Fruit fly (Drosophila melanogaster): ENCODE measurements around the gene CG17784.

CG17784 gene

dm6 chr3R:24364880-24365604 lies at the start of gene CG17784, which contains the start of gene CG13613:
CG17784 (minus strand) TSS chr3R:24364980.
CG13613 (plus strand) TSS chr3R:24365554.
- no peak for TF ChIP-seq CG8478 (optimal IDR thresholded peaks at IDR 0.05)
- no peak for TF ChIP-seq usp (GFP tag; optimal IDR thresholded peaks at IDR 0.05)
- TF ChIP-seq Dll (optimal IDR thresholded peaks at IDR 0.05) = no peak
- TF ChIP-seq EcR (GFP tag; optimal IDR thresholded peaks at IDR 0.05) = no peak
- no peak for TF ChIP-seq pan (optimal IDR thresholded peaks at IDR 0.05)
- TF ChIP-seq psq (optimal IDR thresholded peaks at IDR 0.05) = no peak

- TF ChIP-seq Dll (optimal IDR thresholded peaks at IDR 0.05) (no peak), CG8478 (optimal IDR thresholded peaks at IDR 0.05) (no peak)
These were observed 27.6 kb upstream of the CG17784 start, which contains the start of gene CG13616 for dm6 chr3R:24392207-24392939. CG13616 (plus strand) TSS chr3R:24392889.

dm6 chr3R:24390239-24390638 lies 25.5 kb upstream of the CG17784 start, which contains the start of the genes CG5768 and CG13615:
CG5768 (minus strand) TSS chr3R:24390339.
CG13615 (plus strand) TSS chr3R:24390518.
- TF ChIP-seq pan (optimal IDR thresholded peaks at IDR 0.05) (no peak), EcR (GFP tag; optimal IDR thresholded peaks at IDR 0.05) (no peak), CG8478 (optimal IDR thresholded peaks at IDR 0.05) (no peak)

- TF ChIP-seq usp (GFP tag; optimal IDR thresholded peaks at IDR 0.05) (no peak), EcR (GFP tag; optimal IDR thresholded peaks at IDR 0.05) (no peak), psq (optimal IDR thresholded peaks at IDR 0.05) (no peak), pan (optimal IDR thresholded peaks at IDR 0.05) (no peak), CG8478 (optimal IDR thresholded peaks at IDR 0.05) (no peak)
These were observed 21.7 kb upstream of the CG17784 start for dm6 chr3R:24386434-24386833.

dm6 chr3R:24384952-24385351 lies 20.2 kb upstream of the CG17784 start, which contains the start of gene CG17780:
CG17780 (minus strand) TSS chr3R:24385052.
- TF ChIP-seq pan (optimal IDR thresholded peaks at IDR 0.05) = no peak
- TF ChIP-seq EcR (GFP tag; optimal IDR thresholded peaks at IDR 0.05) = no peak
- no peak for TF ChIP-seq usp (GFP tag; optimal IDR thresholded peaks at IDR 0.05)
- no peak for TF ChIP-seq Dll (optimal IDR thresholded peaks at IDR 0.05)
- TF ChIP-seq psq (optimal IDR thresholded peaks at IDR 0.05) = no peak

- no peak for TF ChIP-seq CG8478 (optimal IDR thresholded peaks at IDR 0.05)
- TF ChIP-seq Dll (optimal IDR thresholded peaks at IDR 0.05) = no peak
- TF ChIP-seq psq (optimal IDR thresholded peaks at IDR 0.05) = no peak
- TF ChIP-seq pan (optimal IDR thresholded peaks at IDR 0.05) = no peak
- no peak for TF ChIP-seq usp (GFP tag; optimal IDR thresholded peaks at IDR 0.05)
- TF ChIP-seq EcR (GFP tag; optimal IDR thresholded peaks at IDR 0.05) = no peak
These were observed 11.8 kb upstream of the CG17784 start, which contains the start of gene CG33342 for dm6 chr3R:24376565-24376964. CG33342 (plus strand) TSS chr3R:24376865.

dm6 chr3R:24375561-24375960 lies 10.8 kb upstream of the CG17784 start, which contains the start of gene CG17781:
CG17781 (minus strand) TSS chr3R:24375661.
- TF ChIP-seq psq (optimal IDR thresholded peaks at IDR 0.05) (no peak), pan (optimal IDR thresholded peaks at IDR 0.05) (no peak), EcR (GFP tag; optimal IDR thresholded peaks at IDR 0.05) (no peak)

dm6 chr3R:24372662-24373061 lies 7.9 kb upstream of the CG17784 start, which contains the start of gene CG17782:
CG17782 (minus strand) TSS chr3R:24372762.
- TF ChIP-seq CG8478 (optimal IDR thresholded peaks at IDR 0.05) = no peak
- TF ChIP-seq pan (optimal IDR thresholded peaks at IDR 0.05) = no peak
- TF ChIP-seq psq (optimal IDR thresholded peaks at IDR 0.05) = no peak

- no peak for TF ChIP-seq Dll (optimal IDR thresholded peaks at IDR 0.05)
- TF ChIP-seq usp (GFP tag; optimal IDR thresholded peaks at IDR 0.05) = no peak
- no peak for TF ChIP-seq psq (optimal IDR thresholded peaks at IDR 0.05)
These were observed 4.5 kb upstream of the CG17784 start, which contains the start of gene CG13614 for dm6 chr3R:24369268-24369667. CG13614 (plus strand) TSS chr3R:24369568.

- TF ChIP-seq usp (GFP tag; optimal IDR thresholded peaks at IDR 0.05) (no peak), psq (optimal IDR thresholded peaks at IDR 0.05) (no peak), EcR (GFP tag; optimal IDR thresholded peaks at IDR 0.05) (no peak), CG8478 (optimal IDR thresholded peaks at IDR 0.05) (no peak), Dll (optimal IDR thresholded peaks at IDR 0.05) (no peak), pan (optimal IDR thresholded peaks at IDR 0.05) (no peak)
These were observed 3.3 kb upstream of the CG17784 start, which contains the start of the genes CG42812 and CG33341 for dm6 chr3R:24368064-24368463. CG42812 (minus strand) TSS chr3R:24368164. CG33341 (plus strand) TSS chr3R:24368358.

dm6 chr3R:24367120-24367519 lies 2.3 kb upstream of the CG17784 start, which contains the start of gene CG42811:
CG42811 (minus strand) TSS chr3R:24367220.
- TF ChIP-seq psq (optimal IDR thresholded peaks at IDR 0.05) = no peak
- no peak for TF ChIP-seq CG8478 (optimal IDR thresholded peaks at IDR 0.05)
- TF ChIP-seq EcR (GFP tag; optimal IDR thresholded peaks at IDR 0.05) = no peak
- TF ChIP-seq Dll (optimal IDR thresholded peaks at IDR 0.05) = no peak
- TF ChIP-seq pan (optimal IDR thresholded peaks at IDR 0.05) = no peak
- no peak for TF ChIP-seq usp (GFP tag; optimal IDR thresholded peaks at IDR 0.05)

dm6 chr3R:24362838-24363237 lies 1.9 kb downstream of the CG17784 start, which contains the start of gene CG33340:
CG33340 (plus strand) TSS chr3R:24363138.
- TF ChIP-seq psq (optimal IDR thresholded peaks at IDR 0.05) (no peak), pan (optimal IDR thresholded peaks at IDR 0.05) (no peak), Dll (optimal IDR thresholded peaks at IDR 0.05) (no peak), usp (GFP tag; optimal IDR thresholded peaks at IDR 0.05) (no peak), EcR (GFP tag; optimal IDR thresholded peaks at IDR 0.05) (no peak), CG8478 (optimal IDR thresholded peaks at IDR 0.05) (no peak)
